Worm (Caenorhabditis elegans): Measurements from ENCODE around the gene str-15.

Gene str-15

DNA sequence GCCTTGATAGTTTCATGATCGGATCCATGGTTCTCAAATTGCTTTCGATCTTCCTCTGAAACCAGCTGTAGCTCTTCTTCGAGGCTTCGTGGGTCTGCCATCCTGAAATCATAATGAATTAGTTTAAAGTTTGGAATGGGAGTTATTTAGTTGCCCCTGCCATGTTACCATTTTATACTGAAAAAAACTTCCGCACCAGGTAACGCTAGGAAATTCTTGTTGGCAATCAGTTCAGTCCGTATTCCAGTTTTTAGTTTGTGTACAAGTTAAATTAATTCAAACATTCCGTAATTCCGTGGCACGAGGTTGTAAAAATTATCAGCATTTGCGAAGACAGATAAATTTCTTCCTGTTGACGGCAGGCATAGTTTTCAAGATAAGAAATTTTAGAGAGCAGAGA lies 28.9 kb upstream of the str-15 start, which contains the start of gene Y32B12A.5:
Y32B12A.5 (minus strand) TSS at position 101 of the 400 bp plus-strand sequence.
- TF ChIP-seq dmd-6 (GFP tag; IDR thresholded peaks at IDR 0.05) (peak; percentile 18; the same call in 1 of the 2 replicates), lin-38 (GFP tag; IDR thresholded peaks at IDR 0.05) (no peak)

DNA sequence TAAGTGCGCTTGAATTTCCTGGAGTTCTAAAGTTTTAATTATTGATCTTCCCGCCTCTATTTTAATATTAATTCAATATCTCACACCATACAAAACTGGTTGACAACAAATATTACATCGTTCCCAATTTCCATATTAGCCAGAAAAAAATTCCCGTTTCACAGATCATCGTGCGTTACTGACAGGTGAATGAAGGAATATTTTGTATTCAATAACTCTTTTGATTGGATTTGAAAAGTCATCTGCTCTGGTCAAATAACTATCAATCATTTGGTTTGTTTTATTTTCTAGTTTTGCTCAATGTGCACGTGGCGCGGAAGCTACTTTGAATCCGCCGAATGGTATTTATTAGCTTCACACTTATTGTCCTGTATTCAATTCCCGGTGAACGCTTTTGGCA lies 25.1 kb upstream of the str-15 start, which contains the start of gene srh-139:
srh-139 (plus strand) TSS at position 301 of the 400 bp plus-strand sequence.
- TF ChIP-seq unc-62 (GFP tag; optimal IDR thresholded peaks at IDR 0.05 in 1 of 2) (peak in 1 of 2 experiments; percentile 11), unc-62 (tag; optimal IDR thresholded peaks at IDR 0.05) (no peak), madf-5 (GFP tag; IDR thresholded peaks at IDR 0.05) (no peak)

DNA sequence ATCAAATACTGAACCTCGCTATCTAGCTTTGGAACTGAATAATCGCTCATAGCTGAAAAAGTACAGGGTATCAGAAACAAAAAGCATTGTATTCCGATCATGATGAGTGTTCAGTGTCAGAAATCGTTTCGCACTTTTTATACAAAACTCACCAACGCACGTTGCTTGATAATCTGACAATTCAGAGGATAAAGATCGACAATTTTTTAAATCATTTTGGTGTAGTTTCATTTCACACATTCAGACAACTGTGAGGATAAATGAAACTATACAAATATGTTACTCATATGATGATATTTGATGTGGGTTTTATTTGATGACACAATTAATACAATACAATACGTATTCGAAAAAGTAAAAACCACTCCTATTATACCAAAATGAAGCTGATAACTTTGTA lies 24.4 kb upstream of the str-15 start, which contains the start of gene F57E7.2:
F57E7.2 (minus strand) TSS at position 101 of the 400 bp plus-strand sequence.
- no peak for TF ChIP-seq ceh-20 (GFP tag; IDR thresholded peaks at IDR 0.05)
- TF ChIP-seq skn-1 (tag; optimal IDR thresholded peaks at IDR 0.05): no peak
- TF ChIP-seq nhr-41 (GFP tag; IDR thresholded peaks at IDR 0.05): no peak
- no peak for TF ChIP-seq nhr-25 (tag; optimal IDR thresholded peaks at IDR 0.05; ENCODE audit: borderline replicate concordance, insufficient read depth)
- no peak for TF ChIP-seq lsy-2 (tag; optimal IDR thresholded peaks at IDR 0.05)

DNA sequence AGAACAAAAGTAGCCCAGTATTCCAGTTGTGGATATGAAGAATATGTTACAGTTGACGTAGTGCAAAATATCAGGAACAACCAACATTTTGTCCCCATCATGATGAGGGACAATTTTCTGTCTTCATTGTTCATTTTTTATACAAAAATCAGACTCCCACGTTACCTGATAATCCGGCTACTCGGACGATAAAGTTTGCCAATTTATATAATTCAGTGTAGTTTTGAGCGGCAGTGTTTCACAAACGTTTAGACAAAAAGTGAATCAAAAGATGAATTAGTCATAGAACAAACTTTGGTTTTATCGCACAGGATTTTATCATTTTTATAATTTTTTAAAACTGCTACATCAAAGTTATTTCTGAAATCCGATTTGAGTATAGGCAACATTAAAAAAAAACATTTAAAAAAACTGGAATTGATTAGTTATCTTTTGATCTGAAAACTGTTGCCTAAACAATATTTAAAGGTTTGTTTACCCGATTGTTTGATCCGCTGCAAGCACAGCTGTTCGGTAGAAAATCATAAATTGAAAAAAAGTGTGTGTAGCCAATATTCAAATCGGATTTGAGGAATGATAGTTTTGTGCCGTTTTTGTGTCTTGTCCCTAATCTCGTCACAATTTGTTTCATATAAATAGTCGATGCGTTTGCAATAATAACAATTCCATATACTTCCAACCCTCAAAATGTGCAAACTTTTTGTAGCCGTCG lies 22.5 kb upstream of the str-15 start, which contains the start of the genes F57E7.4 and spig-6:
F57E7.4 (minus strand) TSS at position 101 of the 712 bp plus-strand sequence.
spig-6 (plus strand) TSS at position 662 of the 712 bp plus-strand sequence.
- peak in 1 of 2 experiments; percentile 68 for TF ChIP-seq unc-62 (GFP tag; optimal IDR thresholded peaks at IDR 0.05 in 1 of 2)
- no peak for TF ChIP-seq unc-62 (tag; optimal IDR thresholded peaks at IDR 0.05)
- TF ChIP-seq mdt-29 (GFP tag; IDR thresholded peaks at IDR 0.05): no peak
- no peak for TF ChIP-seq rbr-2 (tag; optimal IDR thresholded peaks at IDR 0.05)

DNA sequence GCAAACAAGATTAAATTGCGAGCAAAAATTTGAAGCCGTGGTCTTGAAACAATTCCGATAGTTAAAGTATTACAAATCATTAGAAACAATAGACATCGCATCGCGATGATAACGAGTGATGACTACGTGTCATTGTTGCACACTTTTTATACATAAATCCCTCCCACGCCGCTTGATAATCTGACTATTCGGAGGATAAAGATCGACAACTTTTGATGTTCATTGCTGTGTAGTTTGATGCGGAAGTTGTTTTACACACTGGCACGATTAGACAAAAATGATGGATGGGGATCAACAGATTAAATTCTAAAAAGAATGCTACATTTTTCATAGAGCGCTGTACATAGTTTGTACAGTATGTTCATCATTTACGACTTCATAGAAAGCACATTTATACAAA lies 20.7 kb upstream of the str-15 start, which contains the start of gene T08G3.11:
T08G3.11 (minus strand) TSS at position 101 of the 400 bp plus-strand sequence.
- peak in 1 of 2 experiments; percentile 67 for TF ChIP-seq unc-62 (GFP tag; optimal IDR thresholded peaks at IDR 0.05 in 1 of 2)
- no peak for TF ChIP-seq unc-62 (tag; optimal IDR thresholded peaks at IDR 0.05)
- TF ChIP-seq F26F4.8 (GFP tag; conservative IDR thresholded peaks at IDR 0.05): no peak

DNA sequence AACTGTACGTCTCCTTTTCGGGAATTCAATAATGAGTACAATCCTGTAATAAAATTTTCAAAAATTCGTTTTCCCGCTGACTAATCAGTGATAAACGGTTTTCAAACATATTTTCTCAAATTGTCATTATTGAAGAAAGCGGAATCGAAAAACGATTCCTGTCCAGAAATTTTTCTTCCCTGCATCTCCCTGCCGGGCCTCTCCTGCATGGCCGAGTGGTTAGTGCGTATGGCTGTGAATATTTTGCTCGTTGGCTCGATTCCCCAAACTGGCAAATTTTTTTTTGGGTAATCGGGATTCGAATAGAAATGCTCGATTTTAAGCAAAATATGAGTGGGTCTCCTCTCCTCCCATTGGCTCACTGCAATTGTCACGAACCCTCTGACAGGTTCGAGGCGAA lies 16.1 kb upstream of the str-15 start:
- TF ChIP-seq dmd-6 (GFP tag; IDR thresholded peaks at IDR 0.05): 0 out of 2 replicates have a peak, but pooled peaks have one; percentile 20
- peak; percentile 59; the same call in 1 of the 2 replicates for TF ChIP-seq lim-7 (GFP tag; IDR thresholded peaks at IDR 0.05)
- peak; percentile 41; the same call in 1 of the 2 replicates for TF ChIP-seq vab-7 (GFP tag; IDR thresholded peaks at IDR 0.05)

DNA sequence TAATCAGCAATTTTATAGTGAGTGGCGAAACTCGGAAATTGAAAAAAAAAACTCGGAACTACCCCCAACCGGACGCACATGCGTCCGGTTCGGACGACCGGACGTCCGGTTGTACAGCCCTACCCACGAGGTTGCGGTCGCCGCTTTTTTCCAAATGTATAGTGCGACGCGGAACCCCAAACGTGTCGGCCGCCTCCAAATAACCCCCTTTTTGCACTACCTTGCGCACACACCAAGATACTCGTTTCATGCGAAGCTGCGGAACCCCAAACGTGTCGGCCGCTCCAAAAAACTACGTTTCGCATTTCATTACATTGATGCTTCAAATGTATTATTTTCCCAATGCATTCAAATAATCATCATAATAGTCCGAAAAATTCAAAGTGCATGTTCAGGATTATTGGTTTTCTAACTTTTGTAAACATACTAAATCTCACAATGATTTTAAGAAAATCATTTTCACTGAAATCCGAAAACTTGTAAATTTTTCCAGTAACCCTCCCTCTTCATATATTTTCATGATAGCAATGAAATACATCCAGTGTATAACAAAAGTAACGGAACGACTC lies 13.5 kb upstream of the str-15 start, which contains the start of gene srw-35:
srw-35 (plus strand) TSS at position 519 of the 569 bp plus-strand sequence.
- TF ChIP-seq php-3 (GFP tag; IDR thresholded peaks at IDR 0.05): 0 out of 2 replicates have a peak, but pooled peaks have one; percentile 19
- no peak for TF ChIP-seq nhr-237 (tag; optimal IDR thresholded peaks at IDR 0.05)
- no peak for TF ChIP-seq ceh-20 (GFP tag; IDR thresholded peaks at IDR 0.05)

DNA sequence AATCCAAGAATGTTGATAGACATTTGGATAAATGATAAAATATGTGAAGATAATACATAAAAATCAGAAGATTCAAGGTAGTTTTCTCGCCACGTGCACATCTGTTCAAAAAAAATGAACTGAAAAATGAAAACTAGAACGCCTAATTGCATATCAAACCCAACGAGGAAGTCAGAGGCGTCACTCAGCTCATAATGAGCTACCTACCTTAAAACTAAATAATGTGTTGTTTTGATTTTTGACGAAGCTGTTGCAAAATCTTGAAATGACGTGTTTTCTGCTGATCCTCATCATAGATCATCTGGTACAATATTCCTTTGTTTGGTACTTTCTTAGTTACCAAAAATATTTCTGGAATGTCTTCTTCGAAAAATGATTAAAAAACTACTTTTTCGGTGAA lies 12.3 kb upstream of the str-15 start, which contains the start of gene srh-138:
srh-138 (minus strand) TSS at position 101 of the 400 bp plus-strand sequence.
- no peak for TF ChIP-seq lir-3 (tag; optimal IDR thresholded peaks at IDR 0.05)
- no peak for TF ChIP-seq hlh-30 (tag; optimal IDR thresholded peaks at IDR 0.05; ENCODE audit: insufficient read depth)
- no peak for TF ChIP-seq Y5F2A.4 (GFP tag; optimal IDR thresholded peaks at IDR 0.05)
- no peak for TF ChIP-seq mdl-1 (tag; optimal IDR thresholded peaks at IDR 0.05)
- TF ChIP-seq ZK546.5 (tag; optimal IDR thresholded peaks at IDR 0.05): no peak
- no peak for TF ChIP-seq unc-39 (tag; optimal IDR thresholded peaks at IDR 0.05)
